Fruit fly (Drosophila melanogaster) whole organism: ENCODE measurements around the gene CG42460.

ENCODE experiments used
- CG8478 ChIP-seq: fragments of >200 bp; optimal IDR thresholded peaks from 2 replicates; lab custom pipeline; 2018; ENCODE audit warnings: inconsistent platforms
- Dll ChIP-seq: fragments of >200 bp; optimal IDR thresholded peaks from 2 replicates; lab custom pipeline; 2017
- EcR ChIP-seq, 2 experiments: fragments of >200 bp; optimal IDR thresholded peaks; 2 replicates each; lab custom pipeline; 2017; ENCODE audit warnings: missing biosample characterization in 2 of 2, missing genetic modification characterization in 2 of 2, missing genetic modification reagents in 2 of 2
- pan ChIP-seq: fragments of >200 bp; optimal IDR thresholded peaks from 2 replicates; lab custom pipeline; 2017
- psq ChIP-seq: fragments of >200 bp; optimal IDR thresholded peaks from 2 replicates; lab custom pipeline; 2017
- usp ChIP-seq: fragments of >200 bp; optimal IDR thresholded peaks from 2 replicates; lab custom pipeline; 2017; ENCODE audit warnings: missing biosample characterization, missing genetic modification characterization, mixed read lengths

Gene CG42460

DNA sequence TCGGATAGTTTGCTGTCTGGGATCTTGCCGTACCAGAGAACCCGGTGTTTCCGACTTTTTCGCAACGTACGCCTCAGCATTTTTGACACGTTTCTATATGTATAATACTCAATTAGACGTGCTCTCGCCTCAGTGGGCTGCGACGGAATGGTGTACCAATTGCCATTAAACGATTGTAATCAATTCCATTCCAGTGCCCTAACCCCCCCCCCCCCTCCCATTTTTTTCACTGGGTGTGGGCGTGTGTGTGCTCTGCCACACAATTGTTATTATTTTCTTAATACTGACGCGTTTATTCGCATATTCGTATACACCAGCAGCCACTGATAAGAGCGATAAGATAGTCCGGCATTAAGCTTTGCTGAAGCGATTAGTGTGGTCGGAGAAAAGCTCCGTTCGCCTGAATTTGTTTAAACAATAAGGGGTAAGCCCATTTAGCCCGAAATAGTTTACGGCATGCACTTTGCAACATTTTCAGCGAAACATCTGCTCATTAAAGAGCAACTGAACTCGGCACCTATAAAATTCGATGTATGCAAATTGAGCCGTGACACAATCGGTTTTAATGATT is 19.1 kb downstream of the CG42460 start:
- TF ChIP-seq CG8478 (lab: Kevin White, UChicago), result no peak
- TF ChIP-seq Dll (lab: Kevin White, UChicago), result no peak
- no peak for TF ChIP-seq EcR (GFP tag; optimal IDR thresholded peaks at IDR 0.05; lab: Kevin White, UChicago)

DNA sequence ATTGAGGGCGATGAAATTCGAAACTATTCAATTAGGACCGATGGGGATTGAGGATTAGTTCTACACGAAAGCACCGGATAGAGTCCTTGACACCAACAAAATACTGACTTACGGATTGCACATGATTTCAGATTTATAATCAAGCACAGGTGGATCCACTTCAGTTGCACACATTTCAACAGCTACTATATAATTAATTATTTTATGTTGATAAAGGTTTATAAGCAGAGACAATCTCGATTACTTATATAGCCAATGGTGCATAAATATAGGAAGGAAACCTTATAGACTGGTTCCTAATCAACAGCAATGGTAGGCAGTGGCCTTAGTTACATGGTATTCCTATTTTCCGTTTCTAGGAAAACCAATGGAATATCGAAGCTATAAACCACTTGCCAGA is 19.9 kb downstream of the CG42460 start:
- TF ChIP-seq Dll (lab: Kevin White, UChicago), result no peak
- no peak for TF ChIP-seq CG8478 (lab: Kevin White, UChicago)
- TF ChIP-seq psq, result no peak
- no peak for TF ChIP-seq EcR (GFP tag; optimal IDR thresholded peaks at IDR 0.05; lab: Kevin White, UChicago)

DNA sequence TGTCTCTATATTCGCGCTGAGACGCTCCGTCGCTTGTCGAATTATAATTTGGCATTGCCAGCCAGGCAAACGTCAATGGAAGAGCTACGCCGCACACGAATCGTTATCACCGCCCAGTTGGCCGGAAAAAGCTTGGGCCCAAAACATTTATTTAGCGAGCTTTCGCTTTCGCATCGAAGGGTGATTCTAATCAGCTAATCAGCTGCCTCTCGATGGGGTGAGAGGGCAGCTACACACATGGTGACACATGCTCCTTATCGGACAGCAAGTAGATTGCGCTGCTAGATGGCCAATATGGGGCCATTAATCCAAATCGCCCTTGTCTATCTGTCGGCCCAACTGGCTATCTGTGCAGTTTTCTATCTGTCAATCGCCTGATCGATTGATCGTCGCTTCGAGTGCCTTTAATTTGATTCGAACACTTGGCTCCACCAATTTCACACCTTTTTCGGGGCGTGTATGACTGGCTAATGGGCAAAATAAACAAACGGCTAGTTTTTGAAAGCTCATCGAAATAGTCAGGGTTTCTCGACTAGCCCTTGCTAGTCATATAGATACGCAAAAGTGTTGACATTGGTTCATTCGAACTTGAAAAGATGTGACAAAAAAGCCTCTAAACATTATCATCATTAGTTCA is 22.1 kb downstream of the CG42460 start:
- no peak for TF ChIP-seq pan (lab: Kevin White, UChicago)
- TF ChIP-seq psq, result no peak
- TF ChIP-seq EcR (GFP tag; optimal IDR thresholded peaks at IDR 0.05; lab: Kevin White, UChicago), result no peak
- no peak for TF ChIP-seq CG8478 (lab: Kevin White, UChicago)
- TF ChIP-seq usp, result no peak
- TF ChIP-seq Dll (lab: Kevin White, UChicago), result no peak

DNA sequence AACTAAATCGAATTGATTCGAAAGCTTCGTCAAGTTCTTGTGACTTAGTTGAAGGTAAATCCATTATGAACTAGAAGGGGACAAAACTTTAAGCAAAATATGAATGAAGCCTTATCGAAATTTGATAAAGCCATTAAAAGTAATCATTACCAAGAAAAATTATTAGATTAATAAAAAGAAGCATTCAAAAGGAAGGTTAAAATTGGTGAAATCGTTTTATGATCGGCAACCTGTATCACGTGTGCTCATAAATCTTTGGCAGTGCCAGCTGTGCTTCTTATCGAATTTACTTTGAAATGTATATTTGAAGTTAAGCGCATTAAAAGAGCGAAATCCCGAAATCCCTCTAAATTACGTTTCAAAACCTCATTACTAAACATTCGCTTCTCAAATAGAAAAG is 26.5 kb downstream of the CG42460 start:
- TF ChIP-seq Dll (lab: Kevin White, UChicago), result no peak
- no peak for TF ChIP-seq pan (lab: Kevin White, UChicago)
- no peak for TF ChIP-seq EcR (GFP tag; optimal IDR thresholded peaks at IDR 0.05; lab: Kevin White, UChicago)
- no peak for TF ChIP-seq usp
- no peak for TF ChIP-seq psq
- TF ChIP-seq CG8478 (lab: Kevin White, UChicago), result no peak

DNA sequence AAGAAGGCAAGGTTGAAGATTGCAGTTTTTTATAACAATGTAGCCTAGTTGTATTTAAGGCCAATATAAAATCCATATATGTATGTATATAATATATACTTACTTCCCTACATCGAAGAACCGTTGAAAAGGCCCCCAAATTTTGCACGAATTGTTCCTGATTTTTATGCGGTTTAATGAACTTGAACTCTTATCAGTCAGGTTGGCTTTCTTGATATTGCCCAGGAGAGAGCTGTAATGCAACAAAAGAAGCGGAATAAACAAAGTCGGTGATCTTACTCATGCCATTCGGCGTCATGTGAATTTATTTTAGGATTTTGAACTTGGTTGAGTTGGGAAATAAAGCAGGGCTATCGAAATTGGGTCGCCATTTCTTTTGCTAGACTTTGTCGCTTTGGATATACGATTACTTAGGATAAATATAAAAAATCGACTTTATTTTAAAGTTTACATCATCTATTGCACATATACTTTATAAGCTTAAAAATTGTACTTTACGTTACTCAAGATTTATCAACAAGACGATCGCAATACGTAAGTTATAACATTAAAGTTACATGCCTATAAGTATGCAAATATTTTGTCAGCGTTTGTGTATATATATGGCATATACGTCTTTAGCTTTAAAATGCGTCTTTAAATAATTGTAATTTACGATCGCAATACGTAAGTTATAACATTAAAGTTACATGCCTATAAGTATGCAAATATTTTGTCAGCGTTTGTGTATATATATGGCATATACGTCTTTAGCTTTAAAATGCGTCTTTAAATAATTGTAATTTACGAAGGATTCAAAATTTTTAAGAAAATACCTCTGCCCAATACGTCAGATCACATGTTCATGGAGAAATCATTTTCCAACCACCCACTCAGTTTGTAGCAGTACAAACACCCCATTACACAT is 31.3 kb downstream of the CG42460 start, which contains the start of gene CG8838:
Gene CG8838 (plus strand): TSS at position 857 of the 907 bp plus-strand sequence.
- TF ChIP-seq usp (no peak), psq (no peak), pan (lab: Kevin White, UChicago) (no peak), CG8478 (lab: Kevin White, UChicago) (no peak), Dll (lab: Kevin White, UChicago) (no peak), EcR (GFP tag; optimal IDR thresholded peaks at IDR 0.05; lab: Kevin White, UChicago) (no peak)

DNA sequence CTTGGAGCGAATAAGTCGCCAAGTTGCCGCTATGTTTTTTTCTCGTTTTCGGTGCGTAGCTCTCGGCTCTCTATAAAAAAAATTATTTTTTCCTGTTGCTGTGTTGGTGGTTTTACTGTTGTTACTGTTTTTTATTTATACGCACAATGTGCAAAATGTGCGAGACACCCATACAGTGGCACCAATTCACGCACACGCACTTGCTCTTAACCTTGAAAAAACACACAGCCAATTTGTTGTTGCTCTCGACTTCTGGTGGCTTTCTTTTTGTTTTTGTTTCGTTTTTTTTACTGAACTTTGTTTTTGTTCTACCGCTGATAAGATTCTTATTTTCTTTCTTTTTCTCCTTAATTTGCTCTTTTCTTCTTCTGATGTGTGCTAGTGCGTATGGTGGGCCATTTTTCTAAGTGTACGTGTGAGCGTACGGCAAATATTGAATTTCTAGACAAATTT is 32.1 kb downstream of the CG42460 start:
- TF ChIP-seq psq, result no peak
- no peak for TF ChIP-seq Dll (lab: Kevin White, UChicago)
- TF ChIP-seq EcR (GFP tag; optimal IDR thresholded peaks at IDR 0.05; lab: Kevin White, UChicago), result no peak

DNA sequence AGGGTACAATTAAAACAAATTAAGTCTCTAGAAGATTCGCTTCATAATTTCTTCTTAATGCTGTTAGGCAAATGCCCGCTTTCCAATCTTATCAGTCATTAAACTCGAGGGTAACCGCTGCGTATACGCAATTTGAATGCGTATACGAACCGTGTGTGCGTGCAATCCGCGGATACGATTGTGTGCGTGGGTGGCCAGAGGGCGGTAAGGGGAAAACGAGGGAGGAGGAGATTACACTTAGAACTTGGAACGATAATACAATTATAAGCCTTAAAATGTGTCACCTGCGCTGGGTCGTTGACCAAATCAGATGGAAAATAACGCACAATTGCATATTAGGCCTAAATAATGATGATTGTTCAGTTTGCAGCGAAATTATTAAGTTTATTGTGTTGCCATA is 32.5 kb downstream of the CG42460 start:
- TF ChIP-seq EcR (GFP tag; optimal IDR thresholded peaks at IDR 0.05; lab: Kevin White, UChicago), result no peak
- TF ChIP-seq Dll (lab: Kevin White, UChicago), result no peak
- no peak for TF ChIP-seq psq
- TF ChIP-seq usp, result no peak
- no peak for TF ChIP-seq pan (lab: Kevin White, UChicago)
- TF ChIP-seq CG8478 (lab: Kevin White, UChicago), result no peak

DNA sequence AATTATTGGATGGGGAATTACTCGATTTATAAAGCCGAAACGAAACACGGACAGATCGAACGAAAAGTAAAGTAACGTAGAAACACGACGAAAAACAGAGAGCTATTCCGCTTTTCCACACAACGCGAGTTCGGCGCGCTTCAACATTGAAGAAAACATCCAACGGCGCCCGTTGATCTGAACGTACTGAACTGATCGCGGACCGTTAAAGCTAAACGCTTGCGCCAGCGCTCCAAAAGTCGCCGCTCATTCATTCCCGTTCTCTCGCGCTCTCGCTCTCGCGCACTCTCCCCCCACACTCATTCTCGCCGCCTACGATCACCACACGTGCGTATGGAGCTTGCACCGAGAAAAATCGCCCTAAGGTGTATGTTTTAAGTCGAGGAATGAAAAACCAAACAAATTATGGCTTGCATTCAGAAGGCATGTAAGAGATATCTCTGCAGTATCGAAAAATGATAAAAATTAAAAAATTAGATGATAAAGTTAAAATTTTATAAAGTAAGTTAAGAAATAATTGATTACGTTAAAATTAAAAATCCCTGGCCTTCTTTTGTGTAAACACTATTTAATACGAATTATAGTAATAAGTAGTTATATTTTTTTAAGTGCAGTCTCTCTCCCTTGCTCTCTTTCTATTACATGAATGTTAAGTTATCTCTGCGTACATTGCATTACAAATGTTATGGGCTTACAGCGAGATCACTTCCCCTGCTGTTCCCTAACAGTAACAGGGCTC is 33.5 kb downstream of the CG42460 start, which contains the start of gene E23:
Gene E23 (minus strand): TSS at position 188 of the 739 bp plus-strand sequence.
- TF ChIP-seq CG8478 (lab: Kevin White, UChicago) (no peak), pan (lab: Kevin White, UChicago) (no peak)

DNA sequence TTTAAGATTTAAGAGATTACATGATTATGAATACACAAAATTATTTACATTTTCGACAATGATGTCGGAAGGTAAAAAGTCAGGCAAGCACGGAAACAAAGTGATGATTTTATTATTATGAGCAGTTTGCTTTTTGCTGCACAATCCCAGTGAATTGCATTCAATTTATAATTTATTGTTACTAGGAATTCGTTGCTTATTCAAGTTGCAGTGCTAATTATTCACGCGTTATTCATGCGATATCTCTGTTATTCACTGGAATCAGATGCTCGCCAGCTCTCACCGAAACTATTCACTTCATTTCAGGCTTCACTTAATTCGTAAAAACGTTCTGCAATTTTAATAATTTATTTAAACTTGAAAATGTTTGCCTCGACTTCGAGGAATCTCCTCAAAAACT is 34.5 kb downstream of the CG42460 start:
- TF ChIP-seq usp (no peak), CG8478 (lab: Kevin White, UChicago) (no peak), EcR (GFP tag; optimal IDR thresholded peaks at IDR 0.05; lab: Kevin White, UChicago) (no peak), Dll (lab: Kevin White, UChicago) (no peak), psq (no peak), pan (lab: Kevin White, UChicago) (no peak)

DNA sequence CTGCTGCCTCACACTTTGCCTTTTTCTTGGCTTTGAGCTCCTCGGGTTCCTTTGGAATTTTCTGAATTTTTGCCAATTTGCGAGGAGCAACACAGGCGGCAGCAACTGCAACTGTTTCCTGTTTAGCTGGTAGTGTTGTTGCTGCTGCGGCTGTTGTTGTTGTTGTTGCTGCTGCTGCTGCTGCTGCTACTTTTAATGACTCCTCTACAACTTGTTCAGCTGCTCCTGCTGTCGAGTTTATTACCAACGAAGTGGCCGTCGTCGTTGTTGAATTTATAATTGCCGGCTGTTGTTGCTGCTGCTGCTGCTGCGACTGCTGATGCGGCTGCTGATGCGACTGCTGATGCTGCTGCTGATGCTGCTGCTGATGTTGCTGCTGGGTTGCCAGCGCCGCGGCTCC is 35.4 kb downstream of the CG42460 start:
- TF ChIP-seq pan (lab: Kevin White, UChicago) (no peak), EcR (GFP tag; optimal IDR thresholded peaks at IDR 0.05; lab: Kevin White, UChicago) (no peak), Dll (lab: Kevin White, UChicago) (no peak), usp (no peak), psq (no peak), CG8478 (lab: Kevin White, UChicago) (no peak)

DNA sequence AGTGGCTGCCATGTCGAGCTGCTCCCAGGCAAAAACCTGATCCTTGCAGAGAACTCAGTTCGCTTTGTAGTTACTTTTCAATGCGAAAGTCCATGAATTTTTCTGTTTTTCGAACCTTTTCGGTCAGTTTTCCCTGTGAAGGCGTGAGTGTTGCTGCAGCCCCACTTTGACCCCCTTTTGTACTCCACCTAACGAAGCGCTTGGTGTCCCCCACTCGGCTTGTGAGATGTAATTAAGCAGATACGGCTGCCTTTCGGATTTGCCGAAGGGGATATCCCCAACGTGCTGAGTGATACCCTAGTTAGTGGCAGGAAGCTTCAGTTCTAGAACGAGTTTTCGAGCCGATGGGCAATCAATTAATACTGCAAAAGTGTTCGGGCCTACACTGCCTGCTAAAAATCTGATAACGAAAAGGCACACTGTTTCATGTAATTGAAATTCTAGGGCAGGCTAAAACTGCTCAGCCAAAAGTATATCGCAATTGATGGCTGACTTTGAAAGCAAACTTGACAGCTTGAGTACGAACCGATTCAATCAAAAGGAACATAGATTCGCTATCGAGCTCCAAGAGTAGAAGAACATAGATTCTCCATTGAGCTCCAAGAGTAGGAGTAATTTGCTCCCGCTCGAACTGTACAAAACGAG is 36.6 kb downstream of the CG42460 start:
- TF ChIP-seq CG8478 (lab: Kevin White, UChicago) (no peak), usp (no peak), psq (no peak), pan (lab: Kevin White, UChicago) (no peak), EcR (GFP tag; optimal IDR thresholded peaks at IDR 0.05; lab: Kevin White, UChicago) (no peak), Dll (lab: Kevin White, UChicago) (no peak)
